Fruit fly (Drosophila melanogaster) whole organism: ENCODE results near the gene yata.

ENCODE experiments used
- CG8478 ChIP-seq: fragments of >200 bp; optimal IDR thresholded peaks from 2 replicates; lab custom pipeline; 2018; ENCODE audit warnings: inconsistent platforms
- Dll ChIP-seq: fragments of >200 bp; optimal IDR thresholded peaks from 2 replicates; lab custom pipeline; 2017
- EcR ChIP-seq, 2 experiments: fragments of >200 bp; optimal IDR thresholded peaks; 2 replicates each; lab custom pipeline; 2017; ENCODE audit warnings: missing biosample characterization in 2 of 2, missing genetic modification characterization in 2 of 2, missing genetic modification reagents in 2 of 2
- pan ChIP-seq: fragments of >200 bp; optimal IDR thresholded peaks from 2 replicates; lab custom pipeline; 2017
- psq ChIP-seq: fragments of >200 bp; optimal IDR thresholded peaks from 2 replicates; lab custom pipeline; 2017
- usp ChIP-seq: fragments of >200 bp; optimal IDR thresholded peaks from 2 replicates; lab custom pipeline; 2017; ENCODE audit warnings: missing biosample characterization, missing genetic modification characterization, mixed read lengths

Gene yata

dm6 chr3R:29777213-29777612, 28.2 kb downstream of the yata start:
- no peak for TF ChIP-seq usp (GFP tag; lab: Kevin White, UChicago)
- TF ChIP-seq Dll (lab: Kevin White, UChicago), result no peak
- no peak for TF ChIP-seq pan (lab: Kevin White, UChicago)
- no peak for TF ChIP-seq psq (lab: Kevin White, UChicago)
- no peak for TF ChIP-seq CG8478 (lab: Kevin White, UChicago)
- no peak for TF ChIP-seq EcR (GFP tag; optimal IDR thresholded peaks at IDR 0.05; lab: Kevin White, UChicago)

dm6 chr3R:29778139-29778984, 29.3 kb downstream of the yata start:
- TF ChIP-seq Dll (lab: Kevin White, UChicago) (no peak), psq (lab: Kevin White, UChicago) (no peak), EcR (GFP tag; optimal IDR thresholded peaks at IDR 0.05; lab: Kevin White, UChicago) (peak in 1 of 2 experiments; percentile 0), pan (lab: Kevin White, UChicago) (peak; percentile 93)

dm6 chr3R:29778985-29779298, 29.9 kb downstream of the yata start:
- TF ChIP-seq pan (lab: Kevin White, UChicago), result no peak
- no peak for TF ChIP-seq psq (lab: Kevin White, UChicago)

- TF ChIP-seq usp (GFP tag; lab: Kevin White, UChicago) (no peak), EcR (GFP tag; optimal IDR thresholded peaks at IDR 0.05; lab: Kevin White, UChicago) (no peak), psq (lab: Kevin White, UChicago) (no peak), CG8478 (lab: Kevin White, UChicago) (no peak), pan (lab: Kevin White, UChicago) (no peak), Dll (lab: Kevin White, UChicago) (no peak)
Observed at dm6 chr3R:29780402-29781029, 31.5 kb downstream of the yata start, which contains the start of gene fig. Gene fig, minus strand, starts transcription at chr3R:29780452.

- TF ChIP-seq Dll (lab: Kevin White, UChicago) (no peak), pan (lab: Kevin White, UChicago) (no peak), usp (GFP tag; lab: Kevin White, UChicago) (no peak), EcR (GFP tag; optimal IDR thresholded peaks at IDR 0.05; lab: Kevin White, UChicago) (no peak)
Observed at dm6 chr3R:29781874-29782273, 32.9 kb downstream of the yata start.

- no peak for TF ChIP-seq usp (GFP tag; lab: Kevin White, UChicago)
- TF ChIP-seq Dll (lab: Kevin White, UChicago), result peak; percentile 75
Observed at dm6 chr3R:29782367-29782766, 33.3 kb downstream of the yata start.

- TF ChIP-seq pan (lab: Kevin White, UChicago), result no peak
- no peak for TF ChIP-seq CG8478 (lab: Kevin White, UChicago)
- no peak for TF ChIP-seq usp (GFP tag; lab: Kevin White, UChicago)
- no peak for TF ChIP-seq EcR (GFP tag; optimal IDR thresholded peaks at IDR 0.05; lab: Kevin White, UChicago)
- TF ChIP-seq psq (lab: Kevin White, UChicago), result no peak
- no peak for TF ChIP-seq Dll (lab: Kevin White, UChicago)
Observed at dm6 chr3R:29783210-29783609, 34.2 kb downstream of the yata start.

dm6 chr3R:29785242-29785641, 36.2 kb downstream of the yata start:
- TF ChIP-seq usp (GFP tag; lab: Kevin White, UChicago) (no peak), Dll (lab: Kevin White, UChicago) (no peak), pan (lab: Kevin White, UChicago) (no peak), EcR (GFP tag; optimal IDR thresholded peaks at IDR 0.05; lab: Kevin White, UChicago) (no peak), CG8478 (lab: Kevin White, UChicago) (no peak), psq (lab: Kevin White, UChicago) (no peak)

- TF ChIP-seq EcR (GFP tag; optimal IDR thresholded peaks at IDR 0.05; lab: Kevin White, UChicago) (no peak), usp (GFP tag; lab: Kevin White, UChicago) (no peak), CG8478 (lab: Kevin White, UChicago) (no peak), Dll (lab: Kevin White, UChicago) (no peak), psq (lab: Kevin White, UChicago) (no peak), pan (lab: Kevin White, UChicago) (no peak)
Observed at dm6 chr3R:29786016-29786996, 37.3 kb downstream of the yata start.

- no peak for TF ChIP-seq usp (GFP tag; lab: Kevin White, UChicago)
- no peak for TF ChIP-seq psq (lab: Kevin White, UChicago)
- no peak for TF ChIP-seq Dll (lab: Kevin White, UChicago)
- no peak for TF ChIP-seq EcR (GFP tag; optimal IDR thresholded peaks at IDR 0.05; lab: Kevin White, UChicago)
- TF ChIP-seq pan (lab: Kevin White, UChicago), result no peak
- no peak for TF ChIP-seq CG8478 (lab: Kevin White, UChicago)
Observed at dm6 chr3R:29787891-29788549, 39.0 kb downstream of the yata start.
